Worm (Caenorhabditis elegans): ENCODE measurements around the gene Y38F1A.1.

DNA sequence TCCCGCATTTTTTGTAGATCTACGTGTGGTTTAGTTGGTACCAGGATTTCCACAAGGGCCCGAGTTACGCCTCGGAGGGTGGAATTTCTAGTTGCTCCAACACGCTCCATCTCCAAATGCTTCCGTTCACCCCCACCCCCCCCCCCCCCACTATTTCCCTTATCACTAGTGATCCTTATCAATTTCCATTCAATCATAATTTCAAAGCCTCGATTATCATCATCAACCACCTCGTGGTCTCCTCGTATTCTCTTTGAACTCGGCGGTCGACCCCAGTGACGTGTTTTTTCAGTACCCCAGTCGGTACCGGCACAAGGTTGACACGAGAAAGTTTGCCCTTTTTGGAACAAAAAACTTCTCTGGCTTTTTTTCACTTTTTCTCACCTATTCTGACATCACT, 28.3 kb upstream of the Y38F1A.1 start:
- no peak for TF ChIP-seq tab-1 (GFP tag; IDR thresholded peaks at IDR 0.05)
- no peak for TF ChIP-seq flt-1 (GFP tag; IDR thresholded peaks at IDR 0.05)
- TF ChIP-seq T22C8.4 (GFP tag; IDR thresholded peaks at IDR 0.05), result no peak
- no peak for TF ChIP-seq ztf-23 (GFP tag; IDR thresholded peaks at IDR 0.05)
- no peak for TF ChIP-seq cog-1 (tag; optimal IDR thresholded peaks at IDR 0.05)
- TF ChIP-seq ref-1 (GFP tag; conservative IDR thresholded peaks at IDR 0.05), result no peak

All from whole organism, midembryonic.